Worm (Caenorhabditis elegans): Measurements from ENCODE around the gene dlc-2.
A peak's percentile ranks its signal among the peaks of the same experiment; 100 is the strongest.

dlc-2 gene

DNA sequence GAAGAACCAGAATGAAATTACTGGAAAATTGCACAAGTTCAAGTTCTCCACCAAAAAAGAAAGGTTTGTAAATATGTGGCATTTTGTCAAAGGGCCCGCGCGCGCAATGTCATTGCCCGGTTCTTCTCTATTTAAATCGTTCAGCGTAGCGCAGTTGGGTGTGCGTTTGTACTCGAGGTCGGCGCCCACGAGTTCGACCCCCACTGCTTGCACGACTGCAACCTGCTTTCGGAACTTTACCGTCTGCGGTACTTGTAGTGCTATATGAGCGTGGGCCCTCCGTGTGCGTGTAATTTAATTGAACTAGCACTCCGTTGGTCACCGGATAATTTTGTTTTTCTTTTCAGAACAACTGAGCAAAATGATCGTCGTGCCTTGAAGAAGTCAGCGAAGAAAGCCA, 24.9 kb downstream of the dlc-2 start (continued):
- TF ChIP-seq ceh-19 (GFP tag; optimal IDR thresholded peaks at IDR 0.05) (peak; percentile 36), ceh-30 (tag; optimal IDR thresholded peaks at IDR 0.05) (no peak), ceh-22 (tag; optimal IDR thresholded peaks at IDR 0.05) (no peak), nfya-1 (tag; optimal IDR thresholded peaks at IDR 0.05) (peak; percentile 45), F13H6.1 (tag; optimal IDR thresholded peaks at IDR 0.05) (no peak), dmd-4 (tag; optimal IDR thresholded peaks at IDR 0.05; ENCODE audit: borderline replicate concordance) (peak; percentile 15), pag-3 (tag; optimal IDR thresholded peaks at IDR 0.05; ENCODE audit: borderline replicate concordance) (no peak), tbx-2 (tag; optimal IDR thresholded peaks at IDR 0.05) (peak; percentile 61), zip-5 (tag; optimal IDR thresholded peaks at IDR 0.05) (peak; percentile 71), sox-4 (tag; optimal IDR thresholded peaks at IDR 0.05) (peak; percentile 45), elt-2 (tag; optimal IDR thresholded peaks at IDR 0.05) (peak; percentile 69), pha-4 (tag; optimal IDR thresholded peaks at IDR 0.05) (no peak)

DNA sequence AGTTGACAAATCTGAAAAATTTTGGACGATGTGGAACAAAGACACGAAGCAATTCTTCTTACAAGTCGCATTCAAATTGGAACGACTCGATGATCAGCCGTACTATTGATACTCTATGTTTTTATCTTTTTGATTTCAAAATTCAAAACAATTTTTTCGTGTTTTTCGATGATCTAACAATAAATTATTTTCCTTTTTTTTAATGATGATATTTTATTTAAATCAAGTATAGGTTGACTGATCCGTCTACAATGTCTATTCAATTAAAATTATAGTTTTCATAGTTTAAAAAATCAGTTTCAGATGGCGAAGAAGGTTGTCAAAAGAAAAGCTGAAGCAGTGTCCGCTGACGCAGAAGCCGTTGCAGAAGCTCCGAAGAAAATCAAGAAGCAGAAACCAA, 26.3 kb downstream of the dlc-2 start, which contains the start of gene rbm-34:
rbm-34 (plus strand) TSS at position 301 of the 400 bp plus-strand sequence.
- TF ChIP-seq pqm-1 (tag; optimal IDR thresholded peaks at IDR 0.05) (no peak), T23F11.4 (GFP tag; optimal IDR thresholded peaks at IDR 0.05) (no peak), zip-5 (tag; optimal IDR thresholded peaks at IDR 0.05) (no peak), tbx-7 (tag; optimal IDR thresholded peaks at IDR 0.05) (no peak), pat-9 (tag; optimal IDR thresholded peaks at IDR 0.05) (no peak), ceh-18 (tag; optimal IDR thresholded peaks at IDR 0.05) (no peak), sox-4 (tag; optimal IDR thresholded peaks at IDR 0.05) (no peak), ttx-3 (tag; optimal IDR thresholded peaks at IDR 0.05) (no peak)

DNA sequence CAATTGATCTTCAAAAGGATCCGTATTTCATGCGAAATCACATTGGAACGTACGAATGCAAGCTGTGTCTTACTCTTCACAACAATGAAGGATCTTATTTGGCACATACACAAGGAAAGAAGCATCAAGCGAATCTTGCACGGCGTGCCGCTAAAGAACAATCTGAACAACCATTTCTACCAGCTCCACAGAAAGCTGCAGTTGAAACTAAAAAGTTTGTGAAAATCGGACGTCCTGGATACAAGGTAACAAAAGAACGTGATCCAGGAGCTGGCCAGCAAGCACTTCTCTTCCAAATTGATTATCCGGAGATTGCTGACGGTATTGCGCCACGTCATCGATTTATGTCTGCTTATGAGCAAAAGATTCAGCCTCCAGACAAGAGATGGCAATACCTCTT, 26.8 kb downstream of the dlc-2 start:
- TF ChIP-seq F13H6.1 (tag; optimal IDR thresholded peaks at IDR 0.05) (no peak), pqm-1 (tag; optimal IDR thresholded peaks at IDR 0.05) (no peak), ahr-1 (tag; optimal IDR thresholded peaks at IDR 0.05) (no peak), ceh-31 (tag; optimal IDR thresholded peaks at IDR 0.05) (no peak), ets-4 (tag; optimal IDR thresholded peaks at IDR 0.05) (no peak), Y22D7AL.16 (tag; optimal IDR thresholded peaks at IDR 0.05) (no peak), nfya-1 (tag; optimal IDR thresholded peaks at IDR 0.05) (no peak), ceh-24 (tag; optimal IDR thresholded peaks at IDR 0.05) (no peak), dmd-4 (tag; optimal IDR thresholded peaks at IDR 0.05; ENCODE audit: borderline replicate concordance) (no peak), dve-1 (tag; optimal IDR thresholded peaks at IDR 0.05) (no peak), fkh-10 (GFP tag; optimal IDR thresholded peaks at IDR 0.05) (no peak), nhr-11 (tag; optimal IDR thresholded peaks at IDR 0.05) (no peak), elt-4 (tag; optimal IDR thresholded peaks at IDR 0.05) (no peak), pat-9 (tag; optimal IDR thresholded peaks at IDR 0.05) (no peak), ref-2 (tag; optimal IDR thresholded peaks at IDR 0.05) (no peak), ztf-16 (tag; optimal IDR thresholded peaks at IDR 0.05) (no peak), unc-42 (tag; optimal IDR thresholded peaks at IDR 0.05) (no peak), ceh-45 (GFP tag; IDR thresholded peaks at IDR 0.05) (no peak), ceh-48 (tag; optimal IDR thresholded peaks at IDR 0.05) (no peak), rnt-1 (tag; optimal IDR thresholded peaks at IDR 0.05) (no peak)

DNA sequence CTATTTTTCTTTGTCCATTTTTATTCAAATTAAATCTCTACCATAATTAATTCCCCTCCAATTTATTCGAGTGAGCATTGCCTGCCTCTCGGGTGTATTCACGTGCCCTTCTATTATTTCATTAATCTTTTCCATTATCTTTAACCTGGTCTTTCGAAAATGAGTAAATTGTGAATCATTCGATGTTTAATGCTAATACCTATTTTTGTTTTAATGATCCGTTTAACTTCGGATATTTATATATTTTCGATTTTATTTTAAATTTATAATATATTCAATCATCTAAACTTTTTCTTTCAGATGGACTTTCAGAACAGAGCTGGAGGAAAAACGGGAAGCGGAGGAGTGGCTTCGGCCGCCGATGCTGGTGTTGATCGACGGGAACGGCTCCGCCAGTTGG, 27.2 kb downstream of the dlc-2 start, which contains the start of gene repo-1:
repo-1 (plus strand) TSS at position 301 of the 400 bp plus-strand sequence.
- no peak for TF ChIP-seq che-1 (tag; optimal IDR thresholded peaks at IDR 0.05)
- no peak for TF ChIP-seq lin-11 (tag; optimal IDR thresholded peaks at IDR 0.05)
- TF ChIP-seq zip-5 (tag; optimal IDR thresholded peaks at IDR 0.05), result no peak
- TF ChIP-seq nhr-11 (tag; optimal IDR thresholded peaks at IDR 0.05), result no peak
- TF ChIP-seq ahr-1 (tag; optimal IDR thresholded peaks at IDR 0.05), result no peak
- TF ChIP-seq dve-1 (tag; optimal IDR thresholded peaks at IDR 0.05), result no peak
- TF ChIP-seq syd-9 (tag; optimal IDR thresholded peaks at IDR 0.05), result no peak
- TF ChIP-seq unc-3 (GFP tag; conservative IDR thresholded peaks at IDR 0.05), result no peak
- no peak for TF ChIP-seq unc-3 (tag; optimal IDR thresholded peaks at IDR 0.05)
- no peak for TF ChIP-seq pat-9 (tag; optimal IDR thresholded peaks at IDR 0.05)
- no peak for TF ChIP-seq sdc-2 (tag; optimal IDR thresholded peaks at IDR 0.05)
- no peak for TF ChIP-seq pag-3 (tag; optimal IDR thresholded peaks at IDR 0.05; ENCODE audit: borderline replicate concordance)
- no peak for TF ChIP-seq C38D4.7 (GFP tag; optimal IDR thresholded peaks at IDR 0.05)
